Worm (Caenorhabditis elegans): Measurements from ENCODE around the gene spat-2.

ce11 chrIII:11088187-11088586, 51.4 kb downstream of the spat-2 start, which contains the start of gene W09D6.5:
- TF ChIP-seq klf-2 (GFP tag; conservative IDR thresholded peaks at IDR 0.05) (no peak), ref-1 (GFP tag; conservative IDR thresholded peaks at IDR 0.05) (no peak), tab-1 (GFP tag; IDR thresholded peaks at IDR 0.05) (no peak), ztf-23 (GFP tag; IDR thresholded peaks at IDR 0.05) (no peak), ztf-29 (GFP tag; IDR thresholded peaks at IDR 0.05) (no peak), flt-1 (GFP tag; IDR thresholded peaks at IDR 0.05) (no peak), med-1 (GFP tag; optimal IDR thresholded peaks at IDR 0.05; ENCODE audit: insufficient read depth) (no peak), T22C8.4 (GFP tag; IDR thresholded peaks at IDR 0.05) (no peak)
